Fruit fly (Drosophila melanogaster) whole organism: Measurements from ENCODE around the gene CG5412.

Source experiments
- CG8478 ChIP-seq: fragments of >200 bp; optimal IDR thresholded peaks from 2 replicates; lab custom pipeline; 2018; ENCODE audit warnings: inconsistent platforms
- Dll ChIP-seq: fragments of >200 bp; optimal IDR thresholded peaks from 2 replicates; lab custom pipeline; 2017
- EcR ChIP-seq, 2 experiments: fragments of >200 bp; optimal IDR thresholded peaks; 2 replicates each; lab custom pipeline; 2017; ENCODE audit warnings: missing biosample characterization in 2 of 2, missing genetic modification characterization in 2 of 2, missing genetic modification reagents in 2 of 2
- pan ChIP-seq: fragments of >200 bp; optimal IDR thresholded peaks from 2 replicates; lab custom pipeline; 2017
- psq ChIP-seq: fragments of >200 bp; optimal IDR thresholded peaks from 2 replicates; lab custom pipeline; 2017
- usp ChIP-seq: fragments of >200 bp; optimal IDR thresholded peaks from 2 replicates; lab custom pipeline; 2017; ENCODE audit warnings: missing biosample characterization, missing genetic modification characterization, mixed read lengths

dm6 chr3R:20587630-20588479 lies 11.0 kb downstream of the CG5412 start, which contains the start of gene Septin2:
- TF ChIP-seq CG8478 (lab: Kevin White, UChicago) (no peak), psq (lab: Kevin White, UChicago) (no peak), EcR (GFP tag; optimal IDR thresholded peaks at IDR 0.05; lab: Kevin White, UChicago) (no peak), usp (GFP tag; lab: Kevin White, UChicago) (no peak), Dll (no peak), pan (lab: Kevin White, UChicago) (no peak)
